Worm (Caenorhabditis elegans) whole organism, L4/young adult: ENCODE results near the gene ZC196.4.

ENCODE experiments used
- dao-5 ChIP-seq: sonication (generic microtip); optimal IDR thresholded peaks from 2 replicates; lab custom pipeline; 2016; ENCODE audit warnings: missing genotype, missing genetic modification characterization, moderate library complexity, missing compliant biosample characterization
- him-1 ChIP-seq: sonication (generic microtip); optimal IDR thresholded peaks from 2 replicates; lab custom pipeline; 2016; ENCODE audit warnings: missing genotype, missing genetic modification reagents, missing genetic modification characterization, missing compliant biosample characterization

ce11 chrV:8768481-8768959, 35.6 kb downstream of the ZC196.4 start, which contains the start of gene B0507.3:
- TF ChIP-seq him-1 (tag; lab: Kevin White, UChicago) (no peak), dao-5 (tag; lab: Kevin White, UChicago) (no peak)
